Worm (Caenorhabditis elegans) whole organism, early embryonic: ENCODE measurements around the gene fut-1.

Experiments used
- aly-1 ChIP-seq: sonication (generic microtip); optimal IDR thresholded peaks from 2 replicates; lab custom pipeline; 2016; ENCODE audit warnings: missing genetic modification characterization, missing compliant biosample characterization
- ama-1 ChIP-seq: fragments of 150-350 bp; optimal IDR thresholded peaks from 2 replicates; lab custom pipeline; 2014
- flt-1 ChIP-seq: fragments of 200-800 bp; sonication (Bioruptor generic); IDR thresholded peaks from 2 replicates; pipeline ENCODE4 v1.3.6; 2022; ENCODE audit warnings: missing genetic modification characterization, missing compliant biosample characterization
- hmg-4 ChIP-seq: fragments of 200-800 bp; sonication (Bioruptor generic); optimal IDR thresholded peaks from 2 replicates; lab custom pipeline; 2018; ENCODE audit warnings: mild to moderate bottlenecking, missing genetic modification characterization, missing compliant biosample characterization
- hnd-1 ChIP-seq: sonication (generic microtip); optimal IDR thresholded peaks from 2 replicates; lab custom pipeline; 2016; ENCODE audit warnings: missing genetic modification characterization, missing compliant biosample characterization

DNA sequence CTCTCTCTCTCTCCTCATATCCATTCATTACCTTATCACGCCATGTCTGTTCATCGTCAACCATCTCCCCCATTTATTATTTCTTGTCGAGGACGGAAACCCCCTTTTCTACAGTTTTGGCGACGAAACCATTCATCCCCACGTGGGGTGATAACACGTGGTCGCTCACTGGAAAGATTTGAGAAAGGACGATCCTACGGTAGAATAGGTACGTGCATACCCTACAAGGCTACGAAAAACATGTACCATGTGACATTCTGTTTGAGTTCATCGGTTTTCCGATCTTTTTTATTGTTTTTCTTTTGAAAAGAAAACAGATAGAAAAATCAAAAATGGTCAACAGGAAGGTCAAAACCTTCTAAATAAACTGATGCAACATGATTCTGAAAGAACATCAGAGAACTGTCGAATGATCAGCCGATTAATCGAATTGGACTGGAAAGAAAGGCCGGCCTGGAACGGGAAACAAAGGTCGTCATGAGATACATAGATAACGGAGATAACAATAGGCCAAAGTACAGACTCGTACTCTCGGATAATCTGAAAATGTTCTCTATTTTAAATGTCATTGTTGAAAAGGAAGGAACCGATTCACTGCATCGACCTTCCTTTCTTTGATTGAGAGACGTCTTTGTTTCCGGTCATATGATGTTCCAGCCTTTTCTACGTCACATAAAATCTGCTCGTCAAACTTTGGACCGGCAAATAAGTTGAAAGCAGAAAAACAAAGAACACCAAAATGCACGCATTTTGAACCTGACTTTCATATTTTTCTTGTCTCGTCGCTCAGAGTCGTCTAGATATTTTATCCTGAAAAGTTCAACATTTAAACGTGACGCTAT lies 17.2 kb downstream of the fut-1 start:
- TF ChIP-seq ama-1 (lab: Kevin White, UChicago) (no peak), aly-1 (no peak), flt-1 (no peak), hnd-1 (tag; lab: Kevin White, UChicago) (no peak), hmg-4 (GFP tag; lab: Kevin White, UChicago) (no peak)
